Worm (Caenorhabditis elegans) whole organism, L2 larva: Measurements from ENCODE around the gene F22B3.8.
A peak's percentile ranks its signal among the peaks of the same experiment; 100 is the strongest.
"Not testable (repeated sequence)": the region's sequence is repeated elsewhere in the genome, so short reads cannot be mapped to it uniquely, and the experiment has no call there.

Source experiments
- C34F6.9 ChIP-seq: fragments of 150-350 bp; optimal IDR thresholded peaks from 2 replicates; lab custom pipeline; 2014; ENCODE audit warnings: missing biosample characterization, missing genetic modification characterization
- ZK546.5 ChIP-seq: sonication (generic microtip); optimal IDR thresholded peaks from 2 replicates; lab custom pipeline; 2017; ENCODE audit warnings: missing biosample characterization, missing genetic modification characterization
- alr-1 ChIP-seq: fragments of 150-350 bp; optimal IDR thresholded peaks from 2 replicates; lab custom pipeline; 2014; ENCODE audit warnings: missing biosample characterization, missing genetic modification characterization
- aly-2 ChIP-seq: fragments of 150-350 bp; optimal IDR thresholded peaks from 2 replicates; lab custom pipeline; 2014; ENCODE audit warnings: missing biosample characterization, missing genetic modification characterization
- ama-1 ChIP-seq: fragments of 150-350 bp; optimal IDR thresholded peaks from 2 replicates; lab custom pipeline; 2018; ENCODE audit warnings: inconsistent platforms
- ceh-82 ChIP-seq: fragments of 150-350 bp; optimal IDR thresholded peaks from 2 replicates; lab custom pipeline; 2014; ENCODE audit warnings: missing biosample characterization, missing genetic modification characterization
- crh-2 ChIP-seq: sonication (generic microtip); optimal IDR thresholded peaks from 2 replicates; lab custom pipeline; 2017; ENCODE audit warnings: missing biosample characterization, missing genetic modification characterization
- dmd-4 ChIP-seq: sonication (generic microtip); optimal IDR thresholded peaks from 2 replicates; lab custom pipeline; 2017; ENCODE audit warnings: missing biosample characterization, missing genetic modification characterization
- egl-27 ChIP-seq: sonication (generic microtip); optimal IDR thresholded peaks from 3 replicates; lab custom pipeline; 2017; ENCODE audit warnings: missing biosample characterization, missing genetic modification reagents, missing genetic modification characterization
- elt-1 ChIP-seq: fragments of 150-350 bp; optimal IDR thresholded peaks from 2 replicates; lab custom pipeline; 2014; ENCODE audit warnings: missing biosample characterization, missing genetic modification characterization
- lin-39 ChIP-seq: fragments of 150-350 bp; optimal IDR thresholded peaks from 2 replicates; lab custom pipeline; 2014; ENCODE audit warnings: missing biosample characterization, missing genetic modification reagents, missing genetic modification characterization
- lsy-2 ChIP-seq, 2 experiments: fragments of 150-350 bp in 1 of 2; sonication (generic microtip) in 1 of 2; optimal IDR thresholded peaks; 2 replicates each; lab custom pipeline; 2014 to 2017; ENCODE audit warnings: missing biosample characterization in 2 of 2, missing genetic modification characterization in 2 of 2
- mab-5 ChIP-seq: fragments of 150-350 bp; optimal IDR thresholded peaks from 2 replicates; lab custom pipeline; 2014; ENCODE audit warnings: missing biosample characterization, missing genetic modification characterization
- nhr-11 ChIP-seq: fragments of 150-350 bp; optimal IDR thresholded peaks from 2 replicates; lab custom pipeline; 2014; ENCODE audit warnings: missing biosample characterization, missing genetic modification characterization
- nhr-12 ChIP-seq: fragments of 150-350 bp; optimal IDR thresholded peaks from 2 replicates; lab custom pipeline; 2014; ENCODE audit warnings: missing biosample characterization, missing genetic modification characterization
- nhr-21 ChIP-seq: fragments of 150-350 bp; optimal IDR thresholded peaks from 2 replicates; lab custom pipeline; 2014; ENCODE audit warnings: missing biosample characterization, missing genetic modification characterization
- nhr-23 ChIP-seq: fragments of 150-350 bp; optimal IDR thresholded peaks from 2 replicates; lab custom pipeline; 2014; ENCODE audit warnings: missing biosample characterization, missing genetic modification reagents, missing genetic modification characterization
- nhr-237 ChIP-seq: fragments of 150-350 bp; optimal IDR thresholded peaks from 2 replicates; lab custom pipeline; 2014; ENCODE audit warnings: missing biosample characterization, missing genetic modification characterization
- nhr-25 ChIP-seq: fragments of 150-350 bp; sonication (generic microtip); optimal IDR thresholded peaks from 3 replicates; lab custom pipeline; 2014; ENCODE audit warnings: missing biosample characterization, missing genetic modification characterization
- nhr-6 ChIP-seq: fragments of 150-350 bp; optimal IDR thresholded peaks from 2 replicates; lab custom pipeline; 2014; ENCODE audit warnings: missing biosample characterization, missing genetic modification characterization
- nhr-77 ChIP-seq: fragments of 150-350 bp; optimal IDR thresholded peaks from 2 replicates; lab custom pipeline; 2014; ENCODE audit warnings: missing biosample characterization, missing genetic modification characterization
- sem-4 ChIP-seq: fragments of 150-350 bp; optimal IDR thresholded peaks from 2 replicates; lab custom pipeline; 2014; ENCODE audit warnings: missing biosample characterization, missing genetic modification reagents, missing genetic modification characterization
- skn-1 ChIP-seq: sonication (generic microtip); optimal IDR thresholded peaks from 2 replicates; lab custom pipeline; 2017; ENCODE audit warnings: missing biosample characterization, missing genetic modification characterization
- sma-9 ChIP-seq, 2 experiments: fragments of 150-350 bp in 1 of 2; sonication (generic microtip) in 1 of 2; optimal IDR thresholded peaks; 2 replicates each; lab custom pipeline; 2014 to 2016; ENCODE audit warnings: missing genetic modification characterization in 2 of 2, mild to moderate bottlenecking in 1 of 2, missing biosample characterization in 1 of 2, missing compliant biosample characterization in 1 of 2, missing genetic modification reagents in 1 of 2, moderate library complexity in 1 of 2
- unc-39 ChIP-seq: fragments of 150-350 bp; optimal IDR thresholded peaks from 2 replicates; lab custom pipeline; 2014; ENCODE audit warnings: missing biosample characterization, missing genetic modification characterization
- unc-62 ChIP-seq: fragments of 150-350 bp; optimal IDR thresholded peaks from 2 replicates; lab custom pipeline; 2014; ENCODE audit warnings: missing biosample characterization, missing genetic modification reagents, missing genetic modification characterization
- zag-1 ChIP-seq: fragments of 150-350 bp; optimal IDR thresholded peaks from 2 replicates; lab custom pipeline; 2014; ENCODE audit warnings: missing biosample characterization, missing genetic modification characterization
- ztf-1 ChIP-seq: fragments of 200-800 bp; sonication (Bioruptor generic); conservative IDR thresholded peaks from 2 replicates; pipeline ENCODE4 v1.3.6; 2022; ENCODE audit warnings: missing genetic modification characterization, missing compliant biosample characterization
- ztf-11 ChIP-seq: sonication (generic microtip); optimal IDR thresholded peaks from 2 replicates; lab custom pipeline; 2017; ENCODE audit warnings: missing biosample characterization, missing genetic modification characterization

F22B3.8 gene

DNA sequence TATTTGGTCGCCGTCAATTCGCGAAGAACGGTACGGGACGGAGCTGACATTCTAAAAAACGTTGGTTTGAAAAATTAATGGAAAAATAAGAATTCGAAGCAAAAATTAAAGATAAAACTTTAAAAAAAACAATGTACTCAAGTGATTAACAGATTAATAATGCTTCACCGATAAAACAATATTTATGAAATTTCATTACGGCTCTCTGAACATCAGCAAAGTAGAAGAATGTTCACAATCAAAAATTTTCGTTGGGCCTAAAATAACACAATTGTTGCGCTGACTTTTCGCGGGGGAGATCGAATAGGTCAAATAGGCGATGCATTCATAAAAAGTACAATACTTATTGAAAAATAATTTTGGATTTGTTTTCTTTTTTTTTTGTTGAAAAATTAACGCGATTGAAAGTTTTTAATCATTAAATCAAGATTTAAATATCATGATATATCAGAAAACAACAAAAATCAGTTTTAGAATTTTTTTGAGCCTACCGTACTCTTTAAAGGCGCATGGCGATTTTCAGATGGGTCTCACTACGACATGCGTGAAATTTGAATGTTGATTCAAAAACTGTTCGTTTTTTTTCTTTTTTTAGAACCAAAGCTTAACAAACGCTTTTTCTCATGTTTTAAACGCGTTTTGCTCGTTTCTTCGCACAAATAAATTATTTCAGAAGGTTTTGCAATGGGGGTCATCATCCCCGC is 21.3 kb downstream of the F22B3.8 start, which contains the start of the genes memi-3 and cyp-31A2:
Gene memi-3, minus strand, starts transcription at position 51 of the 704 bp plus-strand sequence.
Gene cyp-31A2, plus strand, starts transcription at position 674 of the 704 bp plus-strand sequence.
- TF ChIP-seq unc-62 (GFP tag; lab: Kevin White, UChicago), result no peak
- TF ChIP-seq nhr-23, result no peak
- no peak for TF ChIP-seq nhr-11 (tag; lab: Kevin White, UChicago)
- TF ChIP-seq nhr-237 (tag; lab: Kevin White, UChicago), result no peak
- no peak for TF ChIP-seq zag-1

DNA sequence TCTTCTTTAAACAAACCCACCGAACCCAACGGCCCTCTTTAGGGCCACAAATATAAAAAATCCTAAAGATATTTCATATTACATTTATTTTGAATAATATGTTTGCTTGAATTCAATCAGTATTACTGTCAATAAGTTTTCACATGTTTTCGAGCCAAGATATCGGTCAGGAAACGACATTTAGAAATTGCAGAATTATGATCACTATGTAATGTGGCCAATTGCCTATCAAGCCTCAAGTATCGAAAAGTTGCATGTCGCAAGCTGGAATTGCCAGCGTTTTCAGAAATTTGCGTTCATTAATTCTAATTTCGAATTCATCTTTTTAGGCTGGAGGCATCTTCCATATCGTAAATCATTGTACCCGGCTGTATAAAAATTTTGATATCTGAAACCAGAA is 23.2 kb downstream of the F22B3.8 start:
- TF ChIP-seq nhr-21 (tag; lab: Kevin White, UChicago) (no peak), ZK546.5 (no peak), ama-1 (lab: Kevin White, UChicago) (no peak), ztf-11 (tag; lab: Kevin White, UChicago) (no peak), nhr-12 (tag; lab: Kevin White, UChicago) (no peak), ceh-82 (tag; lab: Kevin White, UChicago) (no peak)

DNA sequence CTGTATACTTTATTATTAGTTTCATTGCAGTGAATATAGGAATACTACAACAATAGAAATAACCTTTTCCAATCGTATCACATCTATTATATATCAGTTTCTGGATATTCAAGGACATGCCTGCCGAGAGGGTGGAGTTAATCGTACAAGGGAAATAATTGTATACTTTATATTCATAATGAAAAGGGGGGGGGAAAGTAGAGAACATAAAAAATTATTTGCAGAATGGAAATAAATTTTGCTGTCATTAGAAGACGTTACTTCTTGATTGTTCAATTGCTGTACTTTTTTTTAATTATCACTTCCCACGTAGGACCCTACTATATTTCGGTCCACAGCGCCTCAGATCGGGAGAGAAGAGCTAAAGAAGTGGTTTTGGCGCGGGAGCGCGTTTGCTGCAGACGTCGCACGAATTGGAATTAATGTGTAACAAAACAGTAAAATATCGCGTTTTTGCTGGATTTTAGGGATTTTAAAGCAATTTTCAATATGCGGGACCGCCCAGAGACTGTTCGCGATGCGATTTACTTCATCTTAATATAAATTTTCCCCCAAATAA is 26.4 kb downstream of the F22B3.8 start, which contains the start of gene dsl-6:
Gene dsl-6, minus strand, starts transcription at position 51 of the 559 bp plus-strand sequence.
- not testable (repeated sequence) for TF ChIP-seq aly-2 (tag; lab: Kevin White, UChicago); lsy-2 (tag; optimal IDR thresholded peaks at IDR 0.05; lab: Kevin White, UChicago); sem-4

DNA sequence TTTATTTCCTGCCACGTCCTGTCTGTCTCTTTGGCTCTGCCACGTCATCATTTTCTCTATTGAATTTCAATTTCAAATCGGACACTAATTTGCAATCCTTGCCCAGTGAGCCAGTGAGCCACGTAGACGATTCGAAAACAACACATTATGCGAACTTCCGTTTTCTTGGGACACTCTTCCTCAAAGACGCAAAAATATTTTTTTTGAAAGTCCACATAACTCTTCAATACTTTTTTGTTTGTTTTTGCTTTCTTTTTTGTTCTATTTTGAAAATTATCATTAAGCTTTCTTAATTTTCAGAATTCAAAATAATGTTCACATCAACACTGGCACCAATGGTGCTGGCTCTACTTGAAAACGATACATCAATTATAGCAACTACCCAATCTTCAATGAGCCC is 30.5 kb downstream of the F22B3.8 start, which contains the start of gene tag-89:
Gene tag-89, plus strand, starts transcription at position 301 of the 400 bp plus-strand sequence.
- TF ChIP-seq aly-2 (tag; lab: Kevin White, UChicago), result no peak
- no peak for TF ChIP-seq zag-1
- no peak for TF ChIP-seq C34F6.9 (tag; lab: Kevin White, UChicago)
- no peak for TF ChIP-seq ceh-82 (tag; lab: Kevin White, UChicago)
- no peak for TF ChIP-seq alr-1 (tag; lab: Kevin White, UChicago)
- no peak for TF ChIP-seq ztf-1 (GFP tag; lab: Robert Waterston, UW)
- TF ChIP-seq sem-4, result no peak
- no peak for TF ChIP-seq lin-39 (tag; lab: Kevin White, UChicago)
- TF ChIP-seq nhr-6 (tag; lab: Kevin White, UChicago), result no peak
- TF ChIP-seq nhr-77 (tag; lab: Kevin White, UChicago), result no peak
- no peak for TF ChIP-seq egl-27 (tag; lab: Kevin White, UChicago)
- TF ChIP-seq nhr-237 (tag; lab: Kevin White, UChicago), result no peak
- TF ChIP-seq nhr-21 (tag; lab: Kevin White, UChicago), result no peak

DNA sequence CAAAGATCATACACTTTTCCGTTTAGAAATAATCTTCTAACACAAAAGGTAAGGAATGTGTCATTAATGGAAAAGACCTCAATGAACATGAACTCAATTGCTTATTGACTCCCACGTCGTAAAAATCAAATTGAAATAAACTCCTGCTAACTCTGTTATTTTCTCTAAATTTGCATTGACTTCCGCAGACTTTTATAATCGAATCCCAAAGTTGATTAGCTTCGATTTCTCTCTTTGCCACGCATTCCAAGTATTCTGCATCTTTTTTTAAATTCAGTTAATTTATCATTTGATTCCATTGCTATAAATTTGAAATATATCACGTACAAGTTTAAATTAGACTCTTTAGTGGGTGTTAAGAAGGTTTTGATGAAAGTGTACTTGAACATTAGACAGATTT is 36.0 kb downstream of the F22B3.8 start:
- TF ChIP-seq lsy-2 (tag; optimal IDR thresholded peaks at IDR 0.05; lab: Kevin White, UChicago) (peak in 1 of 2 experiments; percentile 29), nhr-6 (tag; lab: Kevin White, UChicago) (no peak), skn-1 (tag; lab: Kevin White, UChicago) (no peak), zag-1 (no peak), sma-9 (GFP tag; optimal IDR thresholded peaks at IDR 0.05; lab: Kevin White, UChicago) (peak; percentile 29), sma-9 (tag; optimal IDR thresholded peaks at IDR 0.05; lab: Kevin White, UChicago) (no peak), nhr-21 (tag; lab: Kevin White, UChicago) (peak; percentile 46), dmd-4 (tag; lab: Kevin White, UChicago) (peak; percentile 9), nhr-12 (tag; lab: Kevin White, UChicago) (no peak), lin-39 (tag; lab: Kevin White, UChicago) (no peak), nhr-77 (tag; lab: Kevin White, UChicago) (no peak), nhr-25 (no peak), C34F6.9 (tag; lab: Kevin White, UChicago) (no peak), crh-2 (tag; lab: Kevin White, UChicago) (peak; percentile 20), mab-5 (tag; lab: Kevin White, UChicago) (no peak), unc-39 (tag; lab: Kevin White, UChicago) (no peak), elt-1 (tag; lab: Kevin White, UChicago) (no peak), ztf-1 (GFP tag; lab: Robert Waterston, UW) (no peak), ceh-82 (tag; lab: Kevin White, UChicago) (no peak)
